Fruit fly (Drosophila melanogaster) whole organism, embryonic: ENCODE results near the gene NaPi-III.

ENCODE experiments used
- CG10366 ChIP-seq: fragments of 200-800 bp; sonication (Bioruptor generic); IDR thresholded peaks from 2 replicates; pipeline ENCODE4 v1.3.6; 2022; ENCODE audit warnings: missing biosample characterization, missing genetic modification characterization
- CG10543 ChIP-seq: fragments of 200-800 bp; sonication (Bioruptor generic); optimal IDR thresholded peaks from 3 replicates; lab custom pipeline; 2017; ENCODE audit warnings: missing biosample characterization, mild to moderate bottlenecking, missing genetic modification characterization, moderate library complexity
- CG13296 ChIP-seq: fragments of 200-800 bp; sonication (Bioruptor generic); optimal IDR thresholded peaks from 3 replicates; lab custom pipeline; 2018; ENCODE audit warnings: missing biosample characterization, mild to moderate bottlenecking, missing genetic modification characterization
- CG14050 ChIP-seq: fragments of 200-800 bp; sonication (Bioruptor generic); IDR thresholded peaks from 3 replicates; pipeline ENCODE4 v1.3.6; 2022; ENCODE audit warnings: missing biosample characterization, missing genetic modification characterization
- CG14667 ChIP-seq: fragments of 200-800 bp; sonication (Bioruptor generic); IDR thresholded peaks from 2 replicates; pipeline ENCODE4 v1.3.6; 2022; ENCODE audit warnings: missing biosample characterization, missing genetic modification characterization
- CG15514 ChIP-seq: fragments of 200-800 bp; sonication (Bioruptor generic); optimal IDR thresholded peaks from 3 replicates; lab custom pipeline; 2017; ENCODE audit warnings: missing biosample characterization, missing genetic modification characterization, mild to moderate bottlenecking, moderate library complexity, missing genetic modification reagents
- CG16779 ChIP-seq: fragments of 200-800 bp; sonication (Bioruptor generic); IDR thresholded peaks from 2 replicates; pipeline ENCODE4 v1.3.6; 2022; ENCODE audit warnings: missing biosample characterization, missing genetic modification characterization
- CG2129 ChIP-seq: fragments of 200-800 bp; sonication (Bioruptor generic); IDR thresholded peaks from 2 replicates; pipeline ENCODE4 v1.3.6; 2022; ENCODE audit warnings: missing biosample characterization, missing genetic modification characterization; ENCODE audit not compliant: partially characterized antibody
- CG2712 ChIP-seq: fragments of 200-800 bp; optimal IDR thresholded peaks from 3 replicates; lab custom pipeline; 2019; ENCODE audit warnings: missing biosample characterization, mild to moderate bottlenecking, missing genetic modification characterization, moderate library complexity
- CG31441 ChIP-seq: fragments of 200-800 bp; sonication (Bioruptor generic); IDR thresholded peaks from 2 replicates; pipeline ENCODE4 v1.3.6; 2022; ENCODE audit warnings: missing biosample characterization, missing genetic modification characterization
- CG3995 ChIP-seq: fragments of 200-800 bp; sonication (Bioruptor generic); optimal IDR thresholded peaks from 3 replicates; lab custom pipeline; 2016; ENCODE audit warnings: missing biosample characterization, missing genetic modification characterization
- CG4707 ChIP-seq: fragments of 200-800 bp; sonication (Bioruptor generic); optimal IDR thresholded peaks from 2 replicates; lab custom pipeline; 2018; ENCODE audit warnings: missing biosample characterization, mild to moderate bottlenecking, missing genetic modification characterization, moderate library complexity
- CG4854 ChIP-seq: fragments of 200-800 bp; sonication (Bioruptor generic); optimal IDR thresholded peaks from 2 replicates; lab custom pipeline; 2016; ENCODE audit warnings: missing biosample characterization, missing genetic modification characterization, inconsistent platforms
- CG7839 ChIP-seq: fragments of 200-800 bp; sonication (Bioruptor generic); optimal IDR thresholded peaks from 3 replicates; lab custom pipeline; 2018; ENCODE audit warnings: missing biosample characterization, mild to moderate bottlenecking, missing genetic modification characterization, moderate library complexity
- CG8388 ChIP-seq: fragments of 200-800 bp; sonication (Bioruptor generic); optimal IDR thresholded peaks from 2 replicates; lab custom pipeline; 2019; ENCODE audit warnings: missing biosample characterization, mild to moderate bottlenecking, missing genetic modification characterization, moderate library complexity
- CG8924 ChIP-seq: fragments of 200-800 bp; optimal IDR thresholded peaks from 3 replicates; lab custom pipeline; 2019; ENCODE audit warnings: missing biosample characterization, mild to moderate bottlenecking, missing genetic modification characterization, moderate library complexity
- CG9437 ChIP-seq: fragments of 200-800 bp; sonication (Bioruptor generic); optimal IDR thresholded peaks from 2 replicates; lab custom pipeline; 2018; ENCODE audit warnings: missing biosample characterization, mild to moderate bottlenecking, missing genetic modification characterization
- Camta ChIP-seq: fragments of 200-800 bp; sonication (Bioruptor generic); optimal IDR thresholded peaks from 2 replicates; lab custom pipeline; 2016; ENCODE audit warnings: missing biosample characterization, missing genetic modification characterization
- E2f1 ChIP-seq: fragments of 200-800 bp; sonication (Bioruptor generic); IDR thresholded peaks from 2 replicates; pipeline ENCODE4 v1.3.6; 2022; ENCODE audit warnings: missing biosample characterization, missing genetic modification characterization
- HLH3B ChIP-seq: fragments of 200-800 bp; sonication (Bioruptor generic); IDR thresholded peaks from 2 replicates; pipeline ENCODE4 v1.3.6; 2022; ENCODE audit warnings: missing biosample characterization, missing genetic modification characterization
- Hmx ChIP-seq: fragments of 200-800 bp; sonication (Bioruptor generic); optimal IDR thresholded peaks from 2 replicates; lab custom pipeline; 2016; ENCODE audit warnings: missing biosample characterization, missing genetic modification characterization
- MTF-1 ChIP-seq: fragments of 200-800 bp; sonication (Bioruptor generic); optimal IDR thresholded peaks from 2 replicates; lab custom pipeline; 2018; ENCODE audit warnings: missing biosample characterization, mild to moderate bottlenecking, missing genetic modification characterization, borderline replicate concordance
- Med ChIP-seq: fragments of 200-800 bp; sonication (Bioruptor generic); peaks from one replicate; lab custom pipeline; 2016; ENCODE audit warnings: missing biosample characterization, missing genetic modification characterization, mild to moderate bottlenecking, inconsistent platforms, moderate library complexity
- Opbp ChIP-seq: fragments of 200-800 bp; sonication (Bioruptor generic); IDR thresholded peaks from 3 replicates; pipeline ENCODE4 v1.3.6; 2022; ENCODE audit warnings: missing biosample characterization, missing genetic modification characterization; ENCODE audit not compliant: partially characterized antibody
- Pdp1 ChIP-seq, 2 experiments: fragments of 200-800 bp; sonication (Bioruptor generic); optimal IDR thresholded peaks; 3 replicates each; lab custom pipeline; 2016; ENCODE audit warnings: missing biosample characterization in 2 of 2, missing genetic modification characterization in 2 of 2, mild to moderate bottlenecking in 1 of 2, moderate library complexity in 1 of 2
- Six4 ChIP-seq: fragments of 200-800 bp; sonication (Bioruptor generic); optimal IDR thresholded peaks from 2 replicates; lab custom pipeline; 2016; ENCODE audit warnings: missing biosample characterization, missing genetic modification characterization
- Ssrp ChIP-seq: fragments of 200-800 bp; sonication (Bioruptor generic); optimal IDR thresholded peaks from 2 replicates; lab custom pipeline; 2018; ENCODE audit warnings: missing biosample characterization, mild to moderate bottlenecking, missing genetic modification characterization, moderate library complexity
- br ChIP-seq: fragments of >200 bp; optimal IDR thresholded peaks from 2 replicates; lab custom pipeline; 2017
- bsh ChIP-seq, 2 experiments: fragments of 200-800 bp; sonication (Bioruptor generic); optimal IDR thresholded peaks; 2 replicates each; lab custom pipeline; 2017 to 2018; ENCODE audit warnings: mild to moderate bottlenecking in 2 of 2, missing biosample characterization in 2 of 2, missing genetic modification characterization in 2 of 2, moderate library complexity in 1 of 2
- chif ChIP-seq, 2 experiments: fragments of 200-800 bp; sonication (Bioruptor generic); optimal IDR thresholded peaks; 3 replicates each; lab custom pipeline; 2016; ENCODE audit warnings: missing biosample characterization in 2 of 2, missing genetic modification characterization in 2 of 2
- corto ChIP-seq: fragments of 200-800 bp; sonication (Bioruptor generic); optimal IDR thresholded peaks from 2 replicates; lab custom pipeline; 2016; ENCODE audit warnings: missing biosample characterization, mild to moderate bottlenecking, missing genetic modification characterization, moderate library complexity
- esg ChIP-seq: fragments of 200-800 bp; sonication (Bioruptor generic); conservative IDR thresholded peaks from 2 replicates; pipeline ENCODE4 v1.3.6; 2022; ENCODE audit warnings: missing biosample characterization, missing genetic modification characterization
- gsb-n ChIP-seq: fragments of 200-800 bp; sonication (Bioruptor generic); optimal IDR thresholded peaks from 3 replicates; lab custom pipeline; 2018; ENCODE audit warnings: missing biosample characterization, mild to moderate bottlenecking, missing genetic modification characterization
- insv ChIP-seq, 2 experiments: fragments of 200-800 bp; sonication (Bioruptor generic); optimal IDR thresholded peaks; 3 replicates each; lab custom pipeline; 2016 to 2018; ENCODE audit warnings: missing biosample characterization in 2 of 2, missing genetic modification characterization in 2 of 2
- lmd ChIP-seq: fragments of 200-800 bp; sonication (Bioruptor generic); IDR thresholded peaks from 2 replicates; pipeline ENCODE4 v1.3.6; 2022; ENCODE audit warnings: missing biosample characterization, missing genetic modification characterization
- maf-S ChIP-seq: fragments of 200-800 bp; sonication (Bioruptor generic); optimal IDR thresholded peaks from 2 replicates; lab custom pipeline; 2016; ENCODE audit warnings: missing biosample characterization, missing genetic modification characterization
- mirr ChIP-seq: fragments of 200-800 bp; sonication (Bioruptor generic); optimal IDR thresholded peaks from 3 replicates; lab custom pipeline; 2018; ENCODE audit warnings: missing biosample characterization, mild to moderate bottlenecking, missing genetic modification characterization
- pan ChIP-seq, 4 experiments: fragments of >200 bp in 3 of 4; fragments of 200-800 bp in 1 of 4; sonication (Bioruptor generic) in 1 of 4; optimal IDR thresholded peaks in 3 of 4; IDR thresholded peaks in 1 of 4; 2 replicates each; pipeline versions ENCODE4 v1.3.6 to Lab custom; 2017 to 2022; ENCODE audit warnings: missing biosample characterization in 2 of 4, missing genetic modification characterization in 2 of 4, mixed read lengths in 1 of 4
- pfk ChIP-seq: fragments of 200-800 bp; sonication (Bioruptor generic); optimal IDR thresholded peaks from 2 replicates; lab custom pipeline; 2018; ENCODE audit warnings: missing biosample characterization, mild to moderate bottlenecking, missing genetic modification characterization, moderate library complexity
- pita ChIP-seq: fragments of 200-800 bp; sonication (Bioruptor generic); optimal IDR thresholded peaks from 2 replicates; lab custom pipeline; 2017; ENCODE audit warnings: missing biosample characterization, mild to moderate bottlenecking, missing genetic modification characterization
- repo ChIP-seq: fragments of 200-800 bp; sonication (Bioruptor generic); optimal IDR thresholded peaks from 2 replicates; lab custom pipeline; 2016; ENCODE audit warnings: missing biosample characterization, missing genetic modification characterization
- rib ChIP-seq: fragments of 200-800 bp; sonication (Bioruptor generic); IDR thresholded peaks from 2 replicates; pipeline ENCODE4 v1.3.6; 2022; ENCODE audit warnings: missing biosample characterization, missing genetic modification characterization
- sd ChIP-seq: fragments of 200-800 bp; sonication (Bioruptor generic); optimal IDR thresholded peaks from 3 replicates; lab custom pipeline; 2018; ENCODE audit warnings: missing biosample characterization, mild to moderate bottlenecking, missing genetic modification characterization, moderate library complexity
- sens-2 ChIP-seq: fragments of 200-800 bp; sonication (Bioruptor generic); IDR thresholded peaks from 2 replicates; pipeline ENCODE4 v1.3.6; 2022; ENCODE audit warnings: missing biosample characterization, missing genetic modification characterization
- slbo ChIP-seq: fragments of 200-800 bp; sonication (Bioruptor generic); IDR thresholded peaks from 2 replicates; pipeline ENCODE4 v1.3.6; 2022; ENCODE audit warnings: missing biosample characterization, missing genetic modification characterization
- slp2 ChIP-seq: fragments of 200-800 bp; sonication (Bioruptor generic); optimal IDR thresholded peaks from 2 replicates; lab custom pipeline; 2016; ENCODE audit warnings: missing biosample characterization, missing genetic modification characterization
- ssp ChIP-seq: fragments of 200-800 bp; sonication (Bioruptor generic); IDR thresholded peaks from 2 replicates; pipeline ENCODE4 v1.3.6; 2022; ENCODE audit warnings: missing biosample characterization, missing genetic modification characterization
- tgo ChIP-seq: fragments of 200-800 bp; sonication (Bioruptor generic); IDR thresholded peaks from 3 replicates; pipeline ENCODE4 v1.3.6; 2022; ENCODE audit warnings: missing biosample characterization, missing genetic modification characterization
- tio ChIP-seq: fragments of 200-800 bp; sonication (Bioruptor generic); optimal IDR thresholded peaks from 2 replicates; lab custom pipeline; 2017; ENCODE audit warnings: missing biosample characterization, missing genetic modification characterization, inconsistent platforms
- zf30C ChIP-seq: fragments of 200-800 bp; sonication (Bioruptor generic); optimal IDR thresholded peaks from 3 replicates; lab custom pipeline; 2018; ENCODE audit warnings: missing biosample characterization, mild to moderate bottlenecking, missing genetic modification characterization

Gene NaPi-III

dm6 chr3L:11155380-11155779, 32.2 kb downstream of the NaPi-III start (continued):
- TF ChIP-seq Hmx (no peak), CG15514 (GFP tag; lab: Kevin White, UChicago) (no peak), CG4854 (no peak), mirr (GFP tag; lab: Kevin White, UChicago) (no peak), pan (optimal IDR thresholded peaks at IDR 0.05; lab: Kevin White, UChicago) (no peak), pan (GFP tag; optimal IDR thresholded peaks at IDR 0.05 in 1 of 2, IDR thresholded peaks at IDR 0.05 in 1 of 2) (peak in 1 of 2 experiments; percentile 64), ssp (GFP tag; lab: Robert Waterston, UW) (peak; percentile 23; the same call in 1 of the 2 replicates), Ssrp (tag; lab: Kevin White, UChicago) (no peak), CG10366 (GFP tag; lab: Robert Waterston, UW) (no peak; the same call in 1 of the 2 replicates), sens-2 (GFP tag; lab: Robert Waterston, UW) (no peak), lmd (peak; percentile 5), CG3995 (GFP tag; lab: Kevin White, UChicago) (no peak), chif (GFP tag; optimal IDR thresholded peaks at IDR 0.05; lab: Kevin White, UChicago) (peak in 1 of 2 experiments; percentile 36), CG7839 (tag; lab: Kevin White, UChicago) (no peak), CG9437 (GFP tag; lab: Kevin White, UChicago) (no peak), CG14050 (GFP tag; lab: Robert Waterston, UW) (0 out of 3 replicates have a peak, but pooled peaks have one; percentile 28), Camta (GFP tag; lab: Kevin White, UChicago) (no peak), tio (GFP tag; lab: Kevin White, UChicago) (no peak), CG16779 (no peak), CG4707 (no peak), HLH3B (0 out of 2 replicates have a peak, but pooled peaks have one; percentile 17), E2f1 (no peak), zf30C (GFP tag; lab: Kevin White, UChicago) (no peak), esg (GFP tag; lab: Robert Waterston, UW) (peak; percentile 47), Opbp (GFP tag; lab: Robert Waterston, UW) (no peak), CG2129 (GFP tag; lab: Robert Waterston, UW) (no peak), Med (GFP tag; lab: Kevin White, UChicago) (peak; percentile 72), pita (no peak), insv (GFP tag; optimal IDR thresholded peaks at IDR 0.05; lab: Kevin White, UChicago) (no peak), pfk (GFP tag; lab: Kevin White, UChicago) (no peak), CG31441 (GFP tag; lab: Robert Waterston, UW) (0 out of 2 replicates have a peak, but pooled peaks have one; percentile 10), CG14667 (GFP tag; lab: Robert Waterston, UW) (0 out of 2 replicates have a peak, but pooled peaks have one; percentile 22), br (no peak), tgo (peak; percentile 47; the same call in 1 of the 3 replicates), CG8388 (no peak), MTF-1 (GFP tag; lab: Kevin White, UChicago) (no peak), slbo (no peak; the same call in 1 of the 2 replicates), rib (GFP tag; lab: Robert Waterston, UW) (no peak), gsb-n (tag; lab: Kevin White, UChicago) (no peak), repo (GFP tag; lab: Kevin White, UChicago) (no peak), CG8924 (tag; lab: Kevin White, UChicago) (no peak), CG13296 (GFP tag; lab: Kevin White, UChicago) (no peak), CG2712 (tag; lab: Kevin White, UChicago) (no peak), corto (GFP tag; lab: Kevin White, UChicago) (no peak), Six4 (GFP tag; lab: Kevin White, UChicago) (no peak), sd (tag; lab: Kevin White, UChicago) (no peak), bsh (GFP tag; optimal IDR thresholded peaks at IDR 0.05; lab: Kevin White, UChicago) (peak in 1 of 2 experiments; percentile 25), maf-S (GFP tag; lab: Kevin White, UChicago) (no peak), Pdp1 (GFP tag; optimal IDR thresholded peaks at IDR 0.05; lab: Kevin White, UChicago) (no peak), CG10543 (GFP tag; lab: Kevin White, UChicago) (no peak), slp2 (GFP tag; lab: Kevin White, UChicago) (no peak)
